Fruit fly (Drosophila melanogaster): Measurements from ENCODE around the gene RabGGTb.

DNA sequence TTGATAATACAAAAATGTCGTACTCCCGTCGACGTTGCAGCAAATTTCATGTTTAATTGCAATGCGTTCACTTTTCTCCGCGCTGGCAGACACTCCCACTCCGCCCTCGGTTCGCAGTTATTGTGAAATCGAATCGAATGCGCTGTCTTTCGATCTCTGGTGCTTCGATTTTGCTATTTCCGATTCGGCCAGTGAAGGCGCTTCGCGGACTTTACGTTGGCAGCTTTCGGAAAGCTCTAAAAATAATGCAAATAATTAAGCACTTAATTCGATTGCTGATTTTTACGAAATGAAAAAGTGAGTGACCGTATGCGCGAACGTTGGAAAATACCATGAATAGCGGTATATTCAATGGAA lies 4.7 kb upstream of the RabGGTb start, which contains the start of gene Ifrd1:
- TF ChIP-seq woc (GFP tag; optimal IDR thresholded peaks at IDR 0.05) (no peak), Dfd (GFP tag; optimal IDR thresholded peaks at IDR 0.05) (no peak), jim (GFP tag; optimal IDR thresholded peaks at IDR 0.05) (no peak), psq (GFP tag; optimal IDR thresholded peaks at IDR 0.05) (no peak), dsf (GFP tag; optimal IDR thresholded peaks at IDR 0.05; ENCODE audit: borderline replicate concordance) (no peak), usp (GFP tag; optimal IDR thresholded peaks at IDR 0.05) (no peak), br (GFP tag; optimal IDR thresholded peaks at IDR 0.05) (no peak)
